Fruit fly (Drosophila melanogaster): ENCODE measurements around the gene alphaTub85E.

The alphaTub85E gene

dm6 chr3R:9762955-9763931 is 30.2 kb upstream of the alphaTub85E start, which contains the start of the genes Snap24 and CG8478 (continued):
- no peak for TF ChIP-seq CG3995 (GFP tag; optimal IDR thresholded peaks at IDR 0.05)
- TF ChIP-seq sisA (GFP tag; IDR thresholded peaks at IDR 0.05) = no peak
- no peak for TF ChIP-seq CG6272 (GFP tag; IDR thresholded peaks at IDR 0.05)
- TF ChIP-seq Rx (GFP tag; IDR thresholded peaks at IDR 0.05) = no peak
- no peak for TF ChIP-seq CG13894 (tag; optimal IDR thresholded peaks at IDR 0.05)
- no peak for TF ChIP-seq CG33557 (GFP tag; optimal IDR thresholded peaks at IDR 0.05)
- no peak for TF ChIP-seq Kr (GFP tag; optimal IDR thresholded peaks at IDR 0.05)
- TF ChIP-seq pho (GFP tag; optimal IDR thresholded peaks at IDR 0.05) = no peak
- no peak for TF ChIP-seq TFAM (GFP tag; optimal IDR thresholded peaks at IDR 0.05)
- peak; percentile 27 for TF ChIP-seq trem (tag; optimal IDR thresholded peaks at IDR 0.05)
- TF ChIP-seq Mes4 (GFP tag; optimal IDR thresholded peaks at IDR 0.05) = no peak
- TF ChIP-seq Deaf1 (tag; optimal IDR thresholded peaks at IDR 0.05) = no peak
- TF ChIP-seq jumu (GFP tag; optimal IDR thresholded peaks at IDR 0.05) = no peak
- TF ChIP-seq CG2875 (GFP tag; optimal IDR thresholded peaks at IDR 0.05) = no peak
- TF ChIP-seq CG31441 (GFP tag; IDR thresholded peaks at IDR 0.05) = no peak
- TF ChIP-seq Opbp (GFP tag; IDR thresholded peaks at IDR 0.05; ENCODE audit: partially characterized antibody) = peak; percentile 71; the same call in 2 of the 3 replicates
- peak; percentile 56; the same call in 2 of the 3 replicates for TF ChIP-seq mld (GFP tag; IDR thresholded peaks at IDR 0.05; ENCODE audit: partially characterized antibody)
- TF ChIP-seq zfh2 (GFP tag; optimal IDR thresholded peaks at IDR 0.05) = no peak
- TF ChIP-seq psq (GFP tag; optimal IDR thresholded peaks at IDR 0.05) = no peak
- no peak for TF ChIP-seq Ssrp (tag; optimal IDR thresholded peaks at IDR 0.05)
- TF ChIP-seq CG6254 (GFP tag; optimal IDR thresholded peaks at IDR 0.05) = no peak
- TF ChIP-seq CG8924 (tag; optimal IDR thresholded peaks at IDR 0.05) = peak; percentile 14
- no peak for TF ChIP-seq Adf1 (GFP tag; IDR thresholded peaks at IDR 0.05)
- peak; percentile 84 for TF ChIP-seq rib (GFP tag; IDR thresholded peaks at IDR 0.05)
- TF ChIP-seq wdn (GFP tag; IDR thresholded peaks at IDR 0.05) = no peak
- TF ChIP-seq ERR (GFP tag; optimal IDR thresholded peaks at IDR 0.05) = no peak
- TF ChIP-seq lilli (GFP tag; optimal IDR thresholded peaks at IDR 0.05) = peak; percentile 30
- no peak for TF ChIP-seq CG3065 (GFP tag; optimal IDR thresholded peaks at IDR 0.05)
- TF ChIP-seq Vsx1 (GFP tag; optimal IDR thresholded peaks at IDR 0.05) = no peak
- no peak for TF ChIP-seq CG12155 (GFP tag; optimal IDR thresholded peaks at IDR 0.05)
- TF ChIP-seq YL-1 (GFP tag; optimal IDR thresholded peaks at IDR 0.05) = peak; percentile 8
- TF ChIP-seq gro (GFP tag; optimal IDR thresholded peaks at IDR 0.05) = no peak
- TF ChIP-seq Dad (GFP tag; optimal IDR thresholded peaks at IDR 0.05) = no peak
- TF ChIP-seq Dfd (GFP tag; optimal IDR thresholded peaks at IDR 0.05) = no peak
- no peak for TF ChIP-seq Gug (GFP tag; IDR thresholded peaks at IDR 0.05)
- no peak for TF ChIP-seq Dek (tag; optimal IDR thresholded peaks at IDR 0.05)
- TF ChIP-seq CG5953 (GFP tag; IDR thresholded peaks at IDR 0.05) = no peak
- no peak for TF ChIP-seq CG7839 (tag; optimal IDR thresholded peaks at IDR 0.05)
- no peak for TF ChIP-seq CG7556 (GFP tag; optimal IDR thresholded peaks at IDR 0.05)
- no peak for TF ChIP-seq CG4707 (GFP tag; optimal IDR thresholded peaks at IDR 0.05)
- TF ChIP-seq E2f1 (GFP tag; IDR thresholded peaks at IDR 0.05) = no peak
- TF ChIP-seq Doc3 (GFP tag; IDR thresholded peaks at IDR 0.05; ENCODE audit: partially characterized antibody) = peak; percentile 71
- peak; percentile 46 for TF ChIP-seq pita (GFP tag; optimal IDR thresholded peaks at IDR 0.05)
- TF ChIP-seq otp (GFP tag; IDR thresholded peaks at IDR 0.05) = no peak
- no peak for TF ChIP-seq CG11560 (tag; IDR thresholded peaks at IDR 0.05)
- TF ChIP-seq MESR4 (GFP tag; optimal IDR thresholded peaks at IDR 0.05) = peak; percentile 86
- TF ChIP-seq CG17359 (tag; optimal IDR thresholded peaks at IDR 0.05) = no peak
- TF ChIP-seq dysf (GFP tag; IDR thresholded peaks at IDR 0.05) = no peak
- no peak for TF ChIP-seq tx (GFP tag; optimal IDR thresholded peaks at IDR 0.05)
- TF ChIP-seq jigr1 (GFP tag; IDR thresholded peaks at IDR 0.05) = no peak

All from whole organism, embryonic.